Fruit fly (Drosophila melanogaster): ENCODE measurements around the gene CecA2.

Gene CecA2

DNA sequence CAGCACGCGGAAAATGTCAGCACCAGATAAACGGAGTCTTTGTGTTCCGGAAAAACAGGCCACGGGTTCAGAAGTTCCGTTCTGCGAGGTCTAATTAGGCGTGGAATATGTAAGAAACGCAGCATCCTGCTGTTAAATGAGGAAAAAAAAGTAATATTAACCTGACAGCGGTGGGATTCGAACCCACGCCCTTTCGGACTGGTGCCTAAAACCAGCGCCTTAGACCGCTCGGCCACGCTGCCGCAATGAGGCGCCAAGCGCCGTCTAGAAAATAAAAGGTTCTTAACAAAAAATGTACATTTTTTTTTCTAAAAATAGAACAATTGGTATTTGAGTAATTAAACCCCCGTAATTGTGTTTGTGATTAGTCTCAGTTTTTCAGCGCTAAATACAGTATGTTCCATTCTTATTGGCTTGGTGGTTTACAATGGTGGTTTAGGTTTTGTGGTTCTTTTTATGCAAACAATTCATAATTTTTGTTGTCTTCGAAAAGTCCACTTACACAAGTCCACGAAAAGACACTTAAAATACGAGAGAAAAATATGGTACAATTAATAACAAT lies 35.9 kb downstream of the CecA2 start (continued):
- TF ChIP-seq CG2199 (GFP tag; IDR thresholded peaks at IDR 0.05) (0 out of 3 replicates have a peak, but pooled peaks have one; percentile 33), CG12769 (tag; optimal IDR thresholded peaks at IDR 0.05) (no peak), Adf1 (GFP tag; IDR thresholded peaks at IDR 0.05) (no peak), so (GFP tag; IDR thresholded peaks at IDR 0.05) (no peak), seq (GFP tag; IDR thresholded peaks at IDR 0.05) (no peak), ems (GFP tag; optimal IDR thresholded peaks at IDR 0.05) (no peak), Opbp (GFP tag; IDR thresholded peaks at IDR 0.05; ENCODE audit: partially characterized antibody) (peak; percentile 64; the same call in 2 of the 3 replicates), psq (GFP tag; optimal IDR thresholded peaks at IDR 0.05) (no peak), CG8089 (GFP tag; optimal IDR thresholded peaks at IDR 0.05) (no peak), CG16813 (GFP tag; IDR thresholded peaks at IDR 0.05; ENCODE audit: partially characterized antibody) (peak; percentile 54; the same call in 2 of the 3 replicates), CG3281 (GFP tag; optimal IDR thresholded peaks at IDR 0.05) (no peak), Trl (optimal IDR thresholded peaks at IDR 0.05) (no peak), Trl (GFP tag; optimal IDR thresholded peaks at IDR 0.05) (no peak), CG33557 (GFP tag; optimal IDR thresholded peaks at IDR 0.05) (no peak), Oaz (GFP tag; IDR thresholded peaks at IDR 0.05) (no peak), stc (GFP tag; IDR thresholded peaks at IDR 0.05) (no peak), dysf (GFP tag; IDR thresholded peaks at IDR 0.05) (no peak), her (GFP tag; optimal IDR thresholded peaks at IDR 0.05) (no peak), CG12391 (tag; optimal IDR thresholded peaks at IDR 0.05) (no peak), slbo (GFP tag; IDR thresholded peaks at IDR 0.05) (no peak), CG13287 (GFP tag; IDR thresholded peaks at IDR 0.05; ENCODE audit: partially characterized antibody) (peak; percentile 21; the same call in 1 of the 2 replicates), HLH3B (GFP tag; IDR thresholded peaks at IDR 0.05) (no peak), Doc2 (GFP tag; IDR thresholded peaks at IDR 0.05) (no peak), BtbVII (GFP tag; optimal IDR thresholded peaks at IDR 0.05) (no peak), tio (GFP tag; optimal IDR thresholded peaks at IDR 0.05) (no peak), cad (GFP tag; optimal IDR thresholded peaks at IDR 0.05) (no peak), mirr (GFP tag; optimal IDR thresholded peaks at IDR 0.05) (no peak), CG32532 (GFP tag; IDR thresholded peaks at IDR 0.05) (no peak), dmrt99B (tag; optimal IDR thresholded peaks at IDR 0.05) (no peak), grn (GFP tag; optimal IDR thresholded peaks at IDR 0.05) (no peak), CG10565 (GFP tag; optimal IDR thresholded peaks at IDR 0.05) (no peak), ci (GFP tag; IDR thresholded peaks at IDR 0.05) (no peak), wor (GFP tag; IDR thresholded peaks at IDR 0.05) (no peak), Scr (GFP tag; IDR thresholded peaks at IDR 0.05; ENCODE audit: partially characterized antibody) (peak; percentile 51), CG13775 (GFP tag; optimal IDR thresholded peaks at IDR 0.05) (no peak), CG15601 (tag; optimal IDR thresholded peaks at IDR 0.05) (no peak), inv (GFP tag; IDR thresholded peaks at IDR 0.05; ENCODE audit: partially characterized antibody) (peak; percentile 37; the same call in 1 of the 2 replicates), CG1024 (GFP tag; IDR thresholded peaks at IDR 0.05) (no peak), nerfin-2 (GFP tag; IDR thresholded peaks at IDR 0.05; ENCODE audit: partially characterized antibody) (peak; percentile 50; the same call in 1 of the 2 replicates), CG3065 (GFP tag; optimal IDR thresholded peaks at IDR 0.05) (no peak), sens-2 (GFP tag; IDR thresholded peaks at IDR 0.05) (no peak), CG6791 (GFP tag; IDR thresholded peaks at IDR 0.05; ENCODE audit: partially characterized antibody) (peak; percentile 78; the same call in 2 of the 3 replicates), Usf (GFP tag; optimal IDR thresholded peaks at IDR 0.05) (no peak), tup (GFP tag; optimal IDR thresholded peaks at IDR 0.05) (no peak), sens (GFP tag) (peak; percentile 69), CG8388 (GFP tag; optimal IDR thresholded peaks at IDR 0.05) (no peak), MESR4 (GFP tag; optimal IDR thresholded peaks at IDR 0.05) (no peak), CG15514 (GFP tag; optimal IDR thresholded peaks at IDR 0.05) (no peak), CG2875 (GFP tag; optimal IDR thresholded peaks at IDR 0.05) (no peak), ind (GFP tag; optimal IDR thresholded peaks at IDR 0.05) (no peak), jumu (GFP tag; optimal IDR thresholded peaks at IDR 0.05) (no peak)

All from whole organism, embryonic.